Fruit fly (Drosophila melanogaster) whole organism, embryonic: ENCODE data around the gene CG32281.
A peak's percentile ranks its signal among the peaks of the same experiment; 100 is the strongest.

Source experiments
- Aef1 ChIP-seq: fragments of 200-800 bp; sonication (Bioruptor generic); IDR thresholded peaks from 3 replicates; pipeline ENCODE4 v1.3.6; 2022; ENCODE audit warnings: missing biosample characterization, missing genetic modification characterization
- Asciz ChIP-seq: fragments of 200-800 bp; sonication (Bioruptor generic); optimal IDR thresholded peaks from 2 replicates; lab custom pipeline; 2017; ENCODE audit warnings: missing biosample characterization, mild to moderate bottlenecking, missing genetic modification characterization, missing genetic modification reagents
- CG10565 ChIP-seq: fragments of 200-800 bp; sonication (Bioruptor generic); optimal IDR thresholded peaks from 3 replicates; lab custom pipeline; 2016; ENCODE audit warnings: missing biosample characterization, mild to moderate bottlenecking, missing genetic modification characterization
- CG11093 ChIP-seq: fragments of 200-800 bp; sonication (Bioruptor generic); IDR thresholded peaks from 3 replicates; pipeline ENCODE4 v1.3.6; 2022; ENCODE audit warnings: missing biosample characterization, missing genetic modification characterization
- CG11560 ChIP-seq: fragments of 200-800 bp; sonication (Bioruptor generic); IDR thresholded peaks from 3 replicates; pipeline ENCODE4 v1.3.6; 2022; ENCODE audit warnings: missing biosample characterization, missing genetic modification characterization
- CG11695 ChIP-seq: fragments of 200-800 bp; sonication (Bioruptor generic); IDR thresholded peaks from 3 replicates; pipeline ENCODE4 v1.3.6; 2022; ENCODE audit warnings: missing biosample characterization, missing genetic modification characterization
- CG13424 ChIP-seq: fragments of 200-800 bp; sonication (Bioruptor generic); optimal IDR thresholded peaks from 2 replicates; lab custom pipeline; 2019; ENCODE audit warnings: missing biosample characterization, mild to moderate bottlenecking, missing genetic modification characterization, moderate library complexity
- CG14860 ChIP-seq: fragments of 200-800 bp; sonication (Bioruptor generic); IDR thresholded peaks from 3 replicates; pipeline ENCODE4 v1.3.6; 2022; ENCODE audit warnings: missing biosample characterization, missing genetic modification characterization; ENCODE audit not compliant: partially characterized antibody
- CG1529 ChIP-seq: fragments of 200-800 bp; sonication (Bioruptor generic); optimal IDR thresholded peaks from 3 replicates; lab custom pipeline; 2018; ENCODE audit warnings: missing biosample characterization, missing genetic modification characterization
- CG17385 ChIP-seq: fragments of 200-800 bp; sonication (Bioruptor generic); optimal IDR thresholded peaks from 3 replicates; lab custom pipeline; 2018; ENCODE audit warnings: missing biosample characterization, mild to moderate bottlenecking, missing genetic modification characterization
- CG31224 ChIP-seq: fragments of 200-800 bp; sonication (Bioruptor generic); IDR thresholded peaks from 2 replicates; pipeline ENCODE4 v1.3.6; 2022; ENCODE audit warnings: missing biosample characterization, missing genetic modification characterization
- CG3163 ChIP-seq: fragments of 200-800 bp; sonication (Bioruptor generic); optimal IDR thresholded peaks from 3 replicates; lab custom pipeline; 2016; ENCODE audit warnings: missing biosample characterization, missing genetic modification characterization
- CG4820 ChIP-seq: fragments of 200-800 bp; sonication (Bioruptor generic); optimal IDR thresholded peaks from 3 replicates; lab custom pipeline; 2016; ENCODE audit warnings: missing biosample characterization, missing genetic modification characterization
- CG6654 ChIP-seq: fragments of 200-800 bp; sonication (Bioruptor generic); optimal IDR thresholded peaks from 2 replicates; lab custom pipeline; 2017; ENCODE audit warnings: missing biosample characterization, mild to moderate bottlenecking, missing genetic modification characterization
- CG7963 ChIP-seq: fragments of 200-800 bp; sonication (Bioruptor generic); IDR thresholded peaks from 3 replicates; pipeline ENCODE4 v1.3.6; 2022; ENCODE audit warnings: missing biosample characterization, missing genetic modification characterization; ENCODE audit not compliant: partially characterized antibody
- CG8089 ChIP-seq: fragments of 200-800 bp; sonication (Bioruptor generic); optimal IDR thresholded peaks from 3 replicates; lab custom pipeline; 2016; ENCODE audit warnings: missing biosample characterization, missing genetic modification characterization
- CG8478 ChIP-seq: fragments of >200 bp; optimal IDR thresholded peaks from 2 replicates; lab custom pipeline; 2018
- CG8924 ChIP-seq: fragments of 200-800 bp; optimal IDR thresholded peaks from 3 replicates; lab custom pipeline; 2019; ENCODE audit warnings: missing biosample characterization, mild to moderate bottlenecking, missing genetic modification characterization, moderate library complexity
- CG9215 ChIP-seq: fragments of 200-800 bp; sonication (Bioruptor generic); IDR thresholded peaks from 2 replicates; pipeline ENCODE4 v1.3.6; 2022; ENCODE audit warnings: missing biosample characterization, missing genetic modification characterization
- CG9797 ChIP-seq: fragments of 200-800 bp; sonication (Bioruptor generic); optimal IDR thresholded peaks from 3 replicates; lab custom pipeline; 2018; ENCODE audit warnings: missing biosample characterization, mild to moderate bottlenecking, missing genetic modification characterization
- CG9876 ChIP-seq: fragments of 200-800 bp; sonication (Bioruptor generic); optimal IDR thresholded peaks from 2 replicates; lab custom pipeline; 2016; ENCODE audit warnings: missing biosample characterization, missing genetic modification characterization
- CTCF ChIP-seq: fragments of 200-800 bp; sonication (Bioruptor generic); optimal IDR thresholded peaks from 2 replicates; lab custom pipeline; 2017; ENCODE audit warnings: missing biosample characterization, mild to moderate bottlenecking, missing genetic modification characterization, moderate library complexity
- Chrac-16 ChIP-seq: fragments of 200-800 bp; sonication (Bioruptor generic); optimal IDR thresholded peaks from 3 replicates; lab custom pipeline; 2016; ENCODE audit warnings: missing biosample characterization, missing genetic modification characterization
- CoRest ChIP-seq: fragments of 200-800 bp; sonication (Bioruptor generic); optimal IDR thresholded peaks from 3 replicates; lab custom pipeline; 2018; ENCODE audit warnings: missing biosample characterization, mild to moderate bottlenecking, missing genetic modification characterization, moderate library complexity
- CrebB ChIP-seq: fragments of 200-800 bp; sonication (Bioruptor generic); optimal IDR thresholded peaks from 3 replicates; lab custom pipeline; 2018; ENCODE audit warnings: missing biosample characterization, mild to moderate bottlenecking, missing genetic modification characterization
- Dip2 ChIP-seq: fragments of 200-800 bp; sonication (Bioruptor generic); IDR thresholded peaks from 2 replicates; pipeline ENCODE4 v1.3.6; 2022; ENCODE audit warnings: missing biosample characterization, missing genetic modification characterization
- Drgx ChIP-seq: fragments of 200-800 bp; sonication (Bioruptor generic); IDR thresholded peaks from 2 replicates; pipeline ENCODE4 v1.3.6; 2022; ENCODE audit warnings: missing biosample characterization, missing genetic modification characterization
- ERR ChIP-seq: fragments of 200-800 bp; sonication (Bioruptor generic); optimal IDR thresholded peaks from 2 replicates; lab custom pipeline; 2016; ENCODE audit warnings: missing biosample characterization, missing genetic modification characterization
- Ets65A ChIP-seq: fragments of 200-800 bp; sonication (Bioruptor generic); peaks from one replicate; lab custom pipeline; 2016; ENCODE audit warnings: missing biosample characterization, missing genetic modification characterization
- MBD-R2 ChIP-seq: fragments of 200-800 bp; sonication (Bioruptor generic); IDR thresholded peaks from 2 replicates; pipeline ENCODE4 v1.3.6; 2022; ENCODE audit warnings: missing biosample characterization, missing genetic modification characterization
- NFAT ChIP-seq: fragments of 200-800 bp; sonication (Bioruptor generic); IDR thresholded peaks from 2 replicates; pipeline ENCODE4 v1.3.6; 2022; ENCODE audit warnings: missing biosample characterization, missing genetic modification characterization
- Poxn ChIP-seq: fragments of 200-800 bp; sonication (Bioruptor generic); IDR thresholded peaks from 2 replicates; pipeline ENCODE4 v1.3.6; 2022; ENCODE audit warnings: missing biosample characterization, missing genetic modification characterization
- Rfx ChIP-seq: fragments of 200-800 bp; sonication (Bioruptor generic); IDR thresholded peaks from 2 replicates; pipeline ENCODE4 v1.3.6; 2022; ENCODE audit warnings: missing biosample characterization, missing genetic modification characterization
- Rx ChIP-seq: fragments of 200-800 bp; sonication (Bioruptor generic); IDR thresholded peaks from 2 replicates; pipeline ENCODE4 v1.3.6; 2022; ENCODE audit warnings: missing biosample characterization, missing genetic modification characterization
- Side ChIP-seq: fragments of 200-800 bp; sonication (Bioruptor generic); optimal IDR thresholded peaks from 2 replicates; lab custom pipeline; 2016; ENCODE audit warnings: missing biosample characterization, missing genetic modification characterization
- Sin3A ChIP-seq: fragments of >200 bp; optimal IDR thresholded peaks from 2 replicates; lab custom pipeline; 2018
- bigmax ChIP-seq: fragments of 200-800 bp; sonication (Bioruptor generic); optimal IDR thresholded peaks from 2 replicates; lab custom pipeline; 2018; ENCODE audit warnings: missing biosample characterization, mild to moderate bottlenecking, missing genetic modification characterization
- croc ChIP-seq: fragments of 200-800 bp; sonication (Bioruptor generic); conservative IDR thresholded peaks from 3 replicates; pipeline ENCODE4 v1.3.6; 2022; ENCODE audit warnings: missing biosample characterization, missing genetic modification characterization
- esg ChIP-seq: fragments of 200-800 bp; sonication (Bioruptor generic); conservative IDR thresholded peaks from 2 replicates; pipeline ENCODE4 v1.3.6; 2022; ENCODE audit warnings: missing biosample characterization, missing genetic modification characterization
- ewg ChIP-seq: fragments of 200-800 bp; sonication (Bioruptor generic); optimal IDR thresholded peaks from 3 replicates; lab custom pipeline; 2017; ENCODE audit warnings: mild to moderate bottlenecking, missing biosample characterization, missing genetic modification reagents, missing genetic modification characterization
- fru ChIP-seq: fragments of >200 bp; optimal IDR thresholded peaks from 2 replicates; lab custom pipeline; 2017
- gsb-n ChIP-seq: fragments of 200-800 bp; sonication (Bioruptor generic); optimal IDR thresholded peaks from 3 replicates; lab custom pipeline; 2018; ENCODE audit warnings: missing biosample characterization, mild to moderate bottlenecking, missing genetic modification characterization
- klu ChIP-seq: fragments of 200-800 bp; sonication (Bioruptor generic); IDR thresholded peaks from 2 replicates; pipeline ENCODE4 v1.3.6; 2022; ENCODE audit warnings: missing biosample characterization, missing genetic modification characterization
- lilli ChIP-seq: fragments of 200-800 bp; sonication (Bioruptor generic); optimal IDR thresholded peaks from 3 replicates; lab custom pipeline; 2016; ENCODE audit warnings: missing biosample characterization, missing genetic modification characterization
- lov ChIP-seq, 2 experiments: fragments of 200-800 bp in 1 of 2; fragments of >200 bp in 1 of 2; sonication (Bioruptor generic) in 1 of 2; IDR thresholded peaks in 1 of 2; optimal IDR thresholded peaks in 1 of 2; 2 replicates in 1 of 2; 3 replicates in 1 of 2; pipeline versions ENCODE4 v1.3.6 to Lab custom; 2017 to 2022; ENCODE audit warnings: missing biosample characterization in 1 of 2, missing genetic modification characterization in 1 of 2
- mam ChIP-seq: fragments of 200-800 bp; sonication (Bioruptor generic); optimal IDR thresholded peaks from 3 replicates; lab custom pipeline; 2016; ENCODE audit warnings: missing biosample characterization, missing genetic modification characterization
- p53 ChIP-seq: fragments of 200-800 bp; sonication (Bioruptor generic); optimal IDR thresholded peaks from 2 replicates; lab custom pipeline; 2016; ENCODE audit warnings: missing biosample characterization, missing genetic modification characterization
- phol ChIP-seq: fragments of 200-800 bp; sonication (Bioruptor generic); optimal IDR thresholded peaks from 3 replicates; lab custom pipeline; 2018; ENCODE audit warnings: missing biosample characterization, mild to moderate bottlenecking, missing genetic modification characterization, moderate library complexity
- pum ChIP-seq: fragments of 200-800 bp; sonication (Bioruptor generic); optimal IDR thresholded peaks from 2 replicates; lab custom pipeline; 2016; ENCODE audit warnings: missing biosample characterization, missing genetic modification characterization
- schlank ChIP-seq: fragments of 200-800 bp; sonication (Bioruptor generic); optimal IDR thresholded peaks from 2 replicates; lab custom pipeline; 2018; ENCODE audit warnings: missing biosample characterization, mild to moderate bottlenecking, missing genetic modification characterization
- ssp ChIP-seq: fragments of 200-800 bp; sonication (Bioruptor generic); IDR thresholded peaks from 2 replicates; pipeline ENCODE4 v1.3.6; 2022; ENCODE audit warnings: missing biosample characterization, missing genetic modification characterization
- sug ChIP-seq: fragments of 200-800 bp; optimal IDR thresholded peaks from 2 replicates; lab custom pipeline; 2019; ENCODE audit warnings: missing biosample characterization, mild to moderate bottlenecking, missing genetic modification characterization, moderate library complexity
- z ChIP-seq: fragments of 200-800 bp; sonication (Bioruptor generic); IDR thresholded peaks from 3 replicates; pipeline ENCODE4 v1.3.6; 2022; ENCODE audit warnings: missing biosample characterization, missing genetic modification characterization

Gene CG32281

DNA sequence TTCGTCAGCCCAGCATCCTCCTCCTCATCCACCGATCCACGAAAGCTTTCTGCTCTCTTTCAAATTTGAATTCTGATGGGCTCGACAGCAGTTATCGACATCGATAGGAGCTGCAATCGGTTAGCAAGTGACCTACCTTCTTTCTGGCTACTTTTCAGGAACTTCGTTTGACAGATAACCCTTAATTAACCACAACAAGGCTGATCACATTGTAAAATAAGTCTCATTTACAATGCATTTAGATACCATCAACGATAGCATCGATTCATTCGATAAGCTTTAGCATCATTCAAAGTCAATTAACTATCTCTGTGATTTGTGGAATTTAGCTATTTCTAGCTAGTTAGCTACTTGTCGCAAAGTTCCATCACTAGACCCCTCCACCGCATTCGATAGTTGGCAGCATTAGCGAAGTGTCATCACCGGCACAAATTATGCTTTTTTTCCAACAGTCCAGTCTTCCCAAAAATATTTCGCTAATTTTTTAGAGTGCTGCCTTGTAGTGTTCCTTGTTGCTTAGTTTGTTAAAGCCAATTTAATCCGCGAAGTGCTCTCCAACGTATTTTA lies 9.4 kb downstream of the CG32281 start, which contains the start of the genes MnM and Girdin (continued):
- TF ChIP-seq CG6654 (no peak), ssp (GFP tag; lab: Robert Waterston, UW) (peak; percentile 66), ERR (GFP tag; lab: Kevin White, UChicago) (peak; percentile 55), lilli (GFP tag; lab: Kevin White, UChicago) (peak; percentile 87), CTCF (GFP tag; lab: Kevin White, UChicago) (no peak), klu (GFP tag; lab: Robert Waterston, UW) (0 out of 2 replicates have a peak, but pooled peaks have one; percentile 13), CG31224 (no peak), Drgx (GFP tag; lab: Robert Waterston, UW) (no peak), croc (GFP tag; lab: Robert Waterston, UW) (no peak), NFAT (GFP tag; lab: Robert Waterston, UW) (peak; percentile 62; the same call in 1 of the 2 replicates), CG10565 (GFP tag; lab: Kevin White, UChicago) (no peak), sug (no peak), z (no peak), phol (tag; lab: Kevin White, UChicago) (peak; percentile 65), Ets65A (GFP tag; lab: Kevin White, UChicago) (peak; percentile 98), CG8924 (peak; percentile 46), schlank (no peak), Aef1 (GFP tag; lab: Robert Waterston, UW) (0 out of 3 replicates have a peak, but pooled peaks have one; percentile 21), lov (optimal IDR thresholded peaks at IDR 0.05; lab: Kevin White, UChicago) (no peak), lov (GFP tag; IDR thresholded peaks at IDR 0.05; lab: Robert Waterston, UW) (no peak), Asciz (GFP tag; lab: Kevin White, UChicago) (no peak), ewg (peak; percentile 10), CG17385 (no peak), mam (GFP tag; lab: Kevin White, UChicago) (peak; percentile 74), Chrac-16 (peak; percentile 61), Sin3A (lab: Kevin White, UChicago) (peak; percentile 99), CG8089 (peak; percentile 64), esg (GFP tag; lab: Robert Waterston, UW) (peak; percentile 42), CG9797 (GFP tag; lab: Kevin White, UChicago) (peak; percentile 50), MBD-R2 (peak; percentile 63; the same call in 1 of the 2 replicates), p53 (GFP tag; lab: Kevin White, UChicago) (peak; percentile 40), Side (GFP tag; lab: Kevin White, UChicago) (peak; percentile 49), CG9215 (GFP tag; lab: Robert Waterston, UW) (peak; percentile 67), CG8478 (lab: Kevin White, UChicago) (no peak), Poxn (GFP tag; lab: Robert Waterston, UW) (peak; percentile 10; the same call in 1 of the 2 replicates), pum (GFP tag; lab: Kevin White, UChicago) (peak; percentile 79), CrebB (peak; percentile 12), CG14860 (peak; percentile 80), CG9876 (GFP tag; lab: Kevin White, UChicago) (peak; percentile 60), fru (lab: Kevin White, UChicago) (no peak), CG7963 (GFP tag; lab: Robert Waterston, UW) (0 out of 3 replicates have a peak, but pooled peaks have one; percentile 43), CG13424 (tag; lab: Kevin White, UChicago) (peak; percentile 70), Rfx (GFP tag; lab: Robert Waterston, UW) (peak; percentile 75), Rx (GFP tag; lab: Robert Waterston, UW) (no peak), CG4820 (GFP tag; lab: Kevin White, UChicago) (peak; percentile 45), CG11560 (tag; lab: Robert Waterston, UW) (peak; percentile 53; the same call in 1 of the 3 replicates), CG11093 (GFP tag; lab: Robert Waterston, UW) (no peak), CG11695 (GFP tag; lab: Robert Waterston, UW) (no peak), CG1529 (GFP tag; lab: Kevin White, UChicago) (no peak), bigmax (GFP tag; lab: Kevin White, UChicago) (no peak), gsb-n (tag; lab: Kevin White, UChicago) (peak; percentile 78), CoRest (tag; lab: Kevin White, UChicago) (peak; percentile 81), Dip2 (GFP tag; lab: Robert Waterston, UW) (no peak), CG3163 (GFP tag; lab: Kevin White, UChicago) (peak; percentile 77)
